Worm (Caenorhabditis elegans): ENCODE measurements around the gene B0218.7.

DNA sequence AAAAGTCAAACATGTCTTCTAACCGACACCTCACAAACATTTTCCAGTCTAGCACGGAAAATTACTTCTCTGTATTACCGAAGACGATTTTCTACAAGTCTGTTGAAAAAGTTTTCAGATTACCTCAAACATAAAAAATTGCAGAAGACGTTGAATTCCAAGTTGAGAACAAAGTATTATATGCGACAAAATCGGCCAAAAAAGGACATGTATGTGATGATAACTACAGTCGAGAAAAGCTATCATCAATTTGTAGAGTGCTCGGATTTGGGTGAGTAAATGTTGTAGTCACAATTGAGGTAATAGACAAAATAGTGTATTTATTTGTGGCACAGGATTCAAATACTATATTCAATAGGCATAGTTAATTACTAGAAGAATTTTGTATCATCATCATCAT lies 43.0 kb upstream of the B0218.7 start:
- TF ChIP-seq R02D3.7 (tag; optimal IDR thresholded peaks at IDR 0.05) (no peak), ceh-20 (GFP tag; IDR thresholded peaks at IDR 0.05) (no peak), zag-1 (tag; optimal IDR thresholded peaks at IDR 0.05) (no peak), ama-1 (optimal IDR thresholded peaks at IDR 0.05) (no peak), fos-1 (tag; optimal IDR thresholded peaks at IDR 0.05) (no peak), saeg-2 (GFP tag; IDR thresholded peaks at IDR 0.05) (no peak), daf-19 (GFP tag; conservative IDR thresholded peaks at IDR 0.05) (no peak), unc-39 (tag; optimal IDR thresholded peaks at IDR 0.05) (no peak), pqm-1 (tag; optimal IDR thresholded peaks at IDR 0.05) (no peak), lin-39 (tag; optimal IDR thresholded peaks at IDR 0.05) (no peak)
